Worm (Caenorhabditis elegans) whole organism, L4/young adult: ENCODE results near the gene uba-1.

Experiments
- W03F9.2 ChIP-seq: fragments of 150-350 bp; optimal IDR thresholded peaks from 2 replicates; lab custom pipeline; 2014; ENCODE audit warnings: missing biosample characterization, missing genetic modification characterization
- dao-5 ChIP-seq: sonication (generic microtip); optimal IDR thresholded peaks from 2 replicates; lab custom pipeline; 2016; ENCODE audit warnings: missing genotype, missing genetic modification characterization, moderate library complexity, missing compliant biosample characterization
- him-1 ChIP-seq: sonication (generic microtip); optimal IDR thresholded peaks from 2 replicates; lab custom pipeline; 2016; ENCODE audit warnings: missing genotype, missing genetic modification reagents, missing genetic modification characterization, missing compliant biosample characterization

DNA sequence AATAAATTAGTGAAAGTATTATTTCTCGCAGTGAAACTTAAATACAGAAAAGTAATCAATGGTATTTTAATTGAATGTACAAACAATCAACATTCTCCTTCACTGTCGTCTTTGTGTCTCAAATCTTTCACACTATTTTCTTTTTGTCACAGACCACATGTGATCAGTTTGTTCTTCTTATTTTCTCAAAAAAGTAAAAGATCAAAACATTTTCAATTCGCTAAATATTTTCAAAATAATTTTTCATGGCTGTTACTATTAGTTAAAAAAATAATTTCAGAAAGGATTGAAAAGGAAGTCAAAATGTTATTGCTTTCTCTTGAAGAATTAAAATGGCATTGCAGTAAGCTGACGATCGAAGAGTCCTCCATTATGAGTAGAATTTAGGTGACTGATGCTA, 46.1 kb upstream of the uba-1 start, which contains the start of gene dhs-31:
- TF ChIP-seq him-1 (tag; lab: Kevin White, UChicago): no peak
- no peak for TF ChIP-seq W03F9.2 (tag; lab: Kevin White, UChicago)
- no peak for TF ChIP-seq dao-5 (tag; lab: Kevin White, UChicago)
